Worm (Caenorhabditis elegans): ENCODE data around the gene T26H10.2.
"Not testable (repeated sequence)": the region's sequence is repeated elsewhere in the genome, so short reads cannot be mapped to it uniquely, and the experiment has no call there.

DNA sequence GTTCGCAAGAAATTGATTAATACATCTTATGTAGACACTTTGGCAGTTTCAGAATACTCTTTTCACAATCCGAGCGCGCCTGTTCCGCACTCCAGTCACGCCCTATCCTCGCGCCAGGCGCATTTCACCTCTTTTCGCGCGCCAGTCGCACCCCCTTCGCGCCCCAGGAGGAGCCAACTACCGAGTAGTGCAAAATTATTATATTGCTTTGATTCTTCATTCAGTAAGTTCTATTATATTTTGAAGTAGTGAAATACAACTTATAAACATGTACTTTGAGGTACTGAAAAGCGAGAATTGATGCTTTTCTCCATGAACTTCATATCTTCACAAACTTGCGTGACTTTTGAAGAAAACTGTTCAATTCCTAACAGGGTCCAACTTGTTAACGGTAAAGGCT, 28.3 kb downstream of the T26H10.2 start, which contains the start of gene nas-18:
- not testable (repeated sequence) for TF ChIP-seq nhr-25 (tag; optimal IDR thresholded peaks at IDR 0.05); alr-1 (tag; optimal IDR thresholded peaks at IDR 0.05); elt-1 (tag; optimal IDR thresholded peaks at IDR 0.05); skn-1 (tag; optimal IDR thresholded peaks at IDR 0.05); snpc-4 (tag; optimal IDR thresholded peaks at IDR 0.05); sma-3 (GFP tag; optimal IDR thresholded peaks at IDR 0.05); lin-11 (tag; optimal IDR thresholded peaks at IDR 0.05); aly-2 (tag; optimal IDR thresholded peaks at IDR 0.05); ama-1 (optimal IDR thresholded peaks at IDR 0.05)

Measured in whole organism, L2 larva.